Worm (Caenorhabditis elegans) whole organism, young adult: ENCODE measurements around the gene jun-1.

ENCODE experiments used
- B0261.1 ChIP-seq: sonication (generic microtip); optimal IDR thresholded peaks from 2 replicates; lab custom pipeline; 2016; ENCODE audit warnings: mild to moderate bottlenecking, missing genetic modification characterization, moderate library complexity, missing compliant biosample characterization
- C17E4.6 ChIP-seq: fragments of 200-800 bp; sonication (Bioruptor generic); IDR thresholded peaks from 2 replicates; pipeline ENCODE4 v1.3.6; 2022; ENCODE audit warnings: missing genetic modification reagents, missing genetic modification characterization, missing compliant biosample characterization
- F49E8.2 ChIP-seq: sonication (generic microtip); optimal IDR thresholded peaks from 3 replicates; lab custom pipeline; 2017; ENCODE audit warnings: missing genetic modification characterization, mild to moderate bottlenecking, missing compliant biosample characterization, antibody characterized with exemption, moderate library complexity; ENCODE audit not compliant: insufficient read depth
- F57C9.4 ChIP-seq: sonication (generic microtip); optimal IDR thresholded peaks from 2 replicates; lab custom pipeline; 2017; ENCODE audit warnings: mild to moderate bottlenecking, missing genetic modification characterization, missing compliant biosample characterization
- Y79H2A.3 ChIP-seq: fragments of 200-800 bp; sonication (Bioruptor generic); conservative IDR thresholded peaks from 2 replicates; pipeline ENCODE4 v1.3.6; 2022; ENCODE audit warnings: missing genetic modification reagents, missing genetic modification characterization, missing compliant biosample characterization
- ZK185.1 ChIP-seq: sonication (generic microtip); optimal IDR thresholded peaks from 2 replicates; lab custom pipeline; 2016; ENCODE audit warnings: mild to moderate bottlenecking, missing genetic modification characterization, missing compliant biosample characterization; ENCODE audit not compliant: poor library complexity, severe bottlenecking
- ama-1 ChIP-seq, 3 experiments: fragments of 150-350 bp in 1 of 3; sonication (generic microtip) in 2 of 3; optimal IDR thresholded peaks; 2 replicates each; lab custom pipeline; 2014 to 2018; ENCODE audit warnings: missing biosample characterization in 2 of 3, missing genetic modification characterization in 2 of 3, missing genetic modification reagents in 2 of 3
- aptf-2 ChIP-seq: fragments of 200-800 bp; sonication (Bioruptor generic); conservative IDR thresholded peaks from 2 replicates; pipeline ENCODE4 v1.3.6; 2022; ENCODE audit warnings: missing genetic modification reagents, missing genetic modification characterization, missing compliant biosample characterization
- aptf-3 ChIP-seq: fragments of 200-800 bp; sonication (Bioruptor generic); IDR thresholded peaks from 2 replicates; pipeline ENCODE4 v1.3.6; 2022; ENCODE audit warnings: missing genetic modification characterization, missing compliant biosample characterization
- athp-1 ChIP-seq: sonication (generic microtip); optimal IDR thresholded peaks from 2 replicates; lab custom pipeline; 2017; ENCODE audit warnings: mild to moderate bottlenecking, missing genetic modification characterization, missing compliant biosample characterization
- attf-5 ChIP-seq: fragments of 200-800 bp; sonication (Bioruptor generic); optimal IDR thresholded peaks from 2 replicates; lab custom pipeline; 2018; ENCODE audit warnings: mild to moderate bottlenecking, missing genetic modification characterization, missing compliant biosample characterization
- bed-1 ChIP-seq: fragments of 200-800 bp; sonication (Bioruptor generic); IDR thresholded peaks from 2 replicates; pipeline ENCODE4 v1.3.6; 2022; ENCODE audit warnings: missing genetic modification reagents, missing genetic modification characterization, missing compliant biosample characterization
- cebp-1 ChIP-seq, 2 experiments: fragments of 200-800 bp in 1 of 2; sonication (Bioruptor generic) in 1 of 2; sonication (generic microtip) in 1 of 2; IDR thresholded peaks in 1 of 2; optimal IDR thresholded peaks in 1 of 2; 2 replicates each; pipeline versions ENCODE4 v1.3.6 to Lab custom; 2017 to 2022; ENCODE audit warnings: missing compliant biosample characterization in 2 of 2, missing genetic modification characterization in 2 of 2, mild to moderate bottlenecking in 1 of 2, missing genetic modification reagents in 1 of 2, moderate library complexity in 1 of 2
- ceh-40 ChIP-seq: fragments of 200-800 bp; sonication (Bioruptor generic); IDR thresholded peaks from 2 replicates; pipeline ENCODE4 v1.3.6; 2022; ENCODE audit warnings: missing genetic modification characterization, missing compliant biosample characterization
- ceh-58 ChIP-seq: fragments of 200-800 bp; sonication (Bioruptor generic); IDR thresholded peaks from 2 replicates; pipeline ENCODE4 v1.3.6; 2022; ENCODE audit warnings: missing genetic modification characterization, missing compliant biosample characterization
- ceh-79 ChIP-seq: sonication (generic microtip); optimal IDR thresholded peaks from 2 replicates; lab custom pipeline; 2017; ENCODE audit warnings: mild to moderate bottlenecking, missing genetic modification characterization, missing compliant biosample characterization
- ceh-91 ChIP-seq: fragments of 200-800 bp; sonication (Bioruptor generic); IDR thresholded peaks from 2 replicates; pipeline ENCODE4 v1.3.6; 2022; ENCODE audit warnings: missing genetic modification reagents, missing genetic modification characterization, missing compliant biosample characterization
- dpff-1 ChIP-seq: sonication (generic microtip); optimal IDR thresholded peaks from 2 replicates; lab custom pipeline; 2017; ENCODE audit warnings: mild to moderate bottlenecking, missing genetic modification characterization, missing compliant biosample characterization
- efl-1 ChIP-seq: fragments of 150-350 bp; optimal IDR thresholded peaks from 2 replicates; lab custom pipeline; 2014; ENCODE audit warnings: missing biosample characterization, missing genetic modification reagents, missing genetic modification characterization
- egl-18 ChIP-seq: fragments of 200-800 bp; sonication (Bioruptor generic); IDR thresholded peaks from 2 replicates; pipeline ENCODE4 v1.3.6; 2022; ENCODE audit warnings: missing genetic modification reagents, missing genetic modification characterization, missing compliant biosample characterization
- him-1 ChIP-seq: sonication (generic microtip); optimal IDR thresholded peaks from 2 replicates; lab custom pipeline; 2016; ENCODE audit warnings: missing genotype, missing genetic modification reagents, missing genetic modification characterization, missing compliant biosample characterization
- hlh-12 ChIP-seq: sonication (generic microtip); optimal IDR thresholded peaks from 2 replicates; lab custom pipeline; 2016; ENCODE audit warnings: missing genetic modification characterization, missing compliant biosample characterization
- hsf-1 ChIP-seq: fragments of 200-800 bp; sonication (Bioruptor generic); IDR thresholded peaks from 2 replicates; pipeline ENCODE4 v1.3.6; 2022; ENCODE audit warnings: missing genetic modification reagents, missing genetic modification characterization, missing compliant biosample characterization
- let-607 ChIP-seq, 2 experiments: fragments of 200-800 bp in 1 of 2; sonication (Bioruptor generic) in 1 of 2; sonication (generic microtip) in 1 of 2; optimal IDR thresholded peaks; 2 replicates each; lab custom pipeline; 2016 to 2018; ENCODE audit warnings: mild to moderate bottlenecking in 2 of 2, missing compliant biosample characterization in 2 of 2, missing genetic modification characterization in 2 of 2, moderate library complexity in 2 of 2, missing genotype in 1 of 2
- lin-26 ChIP-seq: fragments of 200-800 bp; sonication (Bioruptor generic); IDR thresholded peaks from 2 replicates; pipeline ENCODE4 v1.3.6; 2022; ENCODE audit warnings: missing genetic modification reagents, missing genetic modification characterization, missing compliant biosample characterization
- lin-40 ChIP-seq: sonication (generic microtip); optimal IDR thresholded peaks from 2 replicates; lab custom pipeline; 2016; ENCODE audit warnings: missing genetic modification characterization, mild to moderate bottlenecking, missing compliant biosample characterization, missing genotype, missing genetic modification reagents
- lsy-27 ChIP-seq: sonication (generic microtip); optimal IDR thresholded peaks from 2 replicates; lab custom pipeline; 2017; ENCODE audit warnings: missing genetic modification characterization, mild to moderate bottlenecking, missing compliant biosample characterization, antibody characterized with exemption, missing genotype, borderline replicate concordance; ENCODE audit not compliant: insufficient read depth
- madf-10 ChIP-seq: sonication (generic microtip); optimal IDR thresholded peaks from 2 replicates; lab custom pipeline; 2016; ENCODE audit warnings: mild to moderate bottlenecking, missing genetic modification characterization, missing compliant biosample characterization
- mes-4 ChIP-seq: sonication (generic microtip); optimal IDR thresholded peaks from 2 replicates; lab custom pipeline; 2016; ENCODE audit warnings: missing genotype, missing genetic modification characterization, missing compliant biosample characterization
- nfya-2 ChIP-seq: fragments of 200-800 bp; sonication (Bioruptor generic); IDR thresholded peaks from 2 replicates; pipeline ENCODE4 v1.3.6; 2022; ENCODE audit warnings: missing genetic modification reagents, missing genetic modification characterization, missing compliant biosample characterization
- nfyb-1 ChIP-seq: fragments of 200-800 bp; sonication (Bioruptor generic); IDR thresholded peaks from 2 replicates; pipeline ENCODE4 v1.3.6; 2022; ENCODE audit warnings: missing genetic modification reagents, missing genetic modification characterization, missing compliant biosample characterization
- nhr-80 ChIP-seq: sonication (generic microtip); optimal IDR thresholded peaks from 2 replicates; lab custom pipeline; 2016; ENCODE audit warnings: missing genetic modification characterization, missing compliant biosample characterization
- nhr-90 ChIP-seq: sonication (generic microtip); optimal IDR thresholded peaks from 2 replicates; lab custom pipeline; 2016; ENCODE audit warnings: missing genotype, mild to moderate bottlenecking, missing genetic modification characterization, missing compliant biosample characterization
- pbrm-1 ChIP-seq: fragments of 200-800 bp; sonication (Bioruptor generic); IDR thresholded peaks from 2 replicates; pipeline ENCODE4 v1.3.6; 2022; ENCODE audit warnings: missing genetic modification reagents, missing genetic modification characterization, missing compliant biosample characterization
- pha-4 ChIP-seq: fragments of 150-350 bp; sonication (generic microtip); optimal IDR thresholded peaks from 2 replicates; lab custom pipeline; 2014; ENCODE audit warnings: missing biosample characterization, missing genetic modification reagents, missing genetic modification characterization
- rcor-1 ChIP-seq: fragments of 200-800 bp; sonication (Bioruptor generic); IDR thresholded peaks from 2 replicates; pipeline ENCODE4 v1.3.6; 2022; ENCODE audit warnings: missing genetic modification reagents, missing genetic modification characterization, missing compliant biosample characterization
- repo-1 ChIP-seq: sonication (generic microtip); optimal IDR thresholded peaks from 2 replicates; lab custom pipeline; 2017; ENCODE audit warnings: mild to moderate bottlenecking, missing genetic modification characterization, missing compliant biosample characterization
- sea-2 ChIP-seq: fragments of 200-800 bp; sonication (Bioruptor generic); IDR thresholded peaks from 2 replicates; pipeline ENCODE4 v1.3.6; 2022; ENCODE audit warnings: missing genetic modification characterization, missing compliant biosample characterization
- snpc-1.3 ChIP-seq: sonication (generic microtip); optimal IDR thresholded peaks from 2 replicates; lab custom pipeline; 2017; ENCODE audit warnings: missing genetic modification characterization, mild to moderate bottlenecking, missing compliant biosample characterization, antibody characterized with exemption, moderate library complexity, missing genotype, missing genetic modification reagents; ENCODE audit not compliant: insufficient read depth
- somi-1 ChIP-seq: fragments of 200-800 bp; sonication (Bioruptor generic); optimal IDR thresholded peaks from 2 replicates; lab custom pipeline; 2018; ENCODE audit warnings: mild to moderate bottlenecking, missing genetic modification characterization, missing compliant biosample characterization
- tbp1 ChIP-seq: fragments of 200-800 bp; sonication (Bioruptor generic); optimal IDR thresholded peaks from 2 replicates; lab custom pipeline; 2018; ENCODE audit warnings: mild to moderate bottlenecking, missing genetic modification characterization, missing compliant biosample characterization
- zfh-2 ChIP-seq: fragments of 200-800 bp; sonication (Bioruptor generic); conservative IDR thresholded peaks from 2 replicates; pipeline ENCODE4 v1.3.6; 2022; ENCODE audit warnings: missing genetic modification reagents, missing genetic modification characterization, missing compliant biosample characterization
- ztf-26 ChIP-seq: sonication (generic microtip); optimal IDR thresholded peaks from 2 replicates; lab custom pipeline; 2017; ENCODE audit warnings: missing genetic modification characterization, missing compliant biosample characterization

Gene jun-1

ce11 chrII:9139172-9139700 is 26.3 kb downstream of the jun-1 start, which contains the start of gene Y9C2UA.1:
Y9C2UA.1 (plus strand) TSS chrII:9139650.
- TF ChIP-seq lin-26 (GFP tag; lab: Robert Waterston, UW): no peak
- no peak for TF ChIP-seq pha-4 (tag; lab: Kevin White, UChicago)
- TF ChIP-seq snpc-1.3 (tag; lab: Kevin White, UChicago): no peak
- no peak for TF ChIP-seq C17E4.6 (GFP tag; lab: Robert Waterston, UW)
- TF ChIP-seq madf-10 (tag; lab: Kevin White, UChicago): no peak
- no peak for TF ChIP-seq aptf-3 (GFP tag; lab: Robert Waterston, UW)
- TF ChIP-seq somi-1 (GFP tag; lab: Kevin White, UChicago): no peak
- TF ChIP-seq B0261.1 (tag; lab: Kevin White, UChicago): no peak
- no peak for TF ChIP-seq nhr-90 (tag; lab: Kevin White, UChicago)
- TF ChIP-seq lin-40: no peak
- no peak for TF ChIP-seq ztf-26 (tag; lab: Kevin White, UChicago)
- TF ChIP-seq sea-2 (GFP tag; lab: Robert Waterston, UW): no peak
- no peak for TF ChIP-seq let-607 (tag; optimal IDR thresholded peaks at IDR 0.05; lab: Kevin White, UChicago)
- TF ChIP-seq egl-18: no peak

DNA sequence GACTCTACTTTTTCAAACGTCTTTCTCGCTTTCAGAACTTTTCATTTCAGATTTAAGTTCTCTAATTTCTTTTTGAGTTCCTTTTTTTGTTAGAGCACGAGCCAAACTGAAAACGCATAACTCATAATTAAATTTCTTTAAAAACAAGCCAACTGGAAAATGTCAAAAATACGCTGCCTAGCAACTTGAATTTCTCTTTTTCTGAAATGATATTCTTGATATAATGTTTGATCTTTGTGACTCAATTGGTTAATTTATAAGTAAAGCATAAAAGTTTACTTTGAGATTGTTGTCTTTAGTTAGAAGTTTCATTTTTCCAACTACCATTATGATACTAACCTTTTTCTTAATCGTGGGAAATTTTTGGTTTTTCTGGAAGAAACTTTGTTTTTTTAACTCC is 28.2 kb downstream of the jun-1 start:
- TF ChIP-seq Y79H2A.3 (GFP tag; lab: Robert Waterston, UW) (no peak), ceh-79 (tag; lab: Kevin White, UChicago) (no peak), dpff-1 (tag; lab: Kevin White, UChicago) (no peak), hlh-12 (no peak), nfya-2 (GFP tag; lab: Robert Waterston, UW) (no peak), cebp-1 (GFP tag; IDR thresholded peaks at IDR 0.05; lab: Robert Waterston, UW) (no peak), cebp-1 (tag; optimal IDR thresholded peaks at IDR 0.05; lab: Kevin White, UChicago) (no peak), rcor-1 (GFP tag; lab: Robert Waterston, UW) (no peak), athp-1 (no peak), F57C9.4 (no peak), F49E8.2 (tag; lab: Kevin White, UChicago) (no peak), ama-1 (optimal IDR thresholded peaks at IDR 0.05; lab: Kevin White, UChicago) (no peak), ama-1 (GFP tag; optimal IDR thresholded peaks at IDR 0.05; lab: Kevin White, UChicago) (no peak), nhr-80 (tag; lab: Kevin White, UChicago) (no peak)

- no peak for TF ChIP-seq ceh-91 (GFP tag; lab: Robert Waterston, UW)
- no peak for TF ChIP-seq nfyb-1 (GFP tag; lab: Robert Waterston, UW)
- TF ChIP-seq attf-5: no peak
- TF ChIP-seq ZK185.1 (tag; lab: Kevin White, UChicago): no peak
Observed at ce11 chrII:9143795-9144194, 30.8 kb downstream of the jun-1 start.

DNA sequence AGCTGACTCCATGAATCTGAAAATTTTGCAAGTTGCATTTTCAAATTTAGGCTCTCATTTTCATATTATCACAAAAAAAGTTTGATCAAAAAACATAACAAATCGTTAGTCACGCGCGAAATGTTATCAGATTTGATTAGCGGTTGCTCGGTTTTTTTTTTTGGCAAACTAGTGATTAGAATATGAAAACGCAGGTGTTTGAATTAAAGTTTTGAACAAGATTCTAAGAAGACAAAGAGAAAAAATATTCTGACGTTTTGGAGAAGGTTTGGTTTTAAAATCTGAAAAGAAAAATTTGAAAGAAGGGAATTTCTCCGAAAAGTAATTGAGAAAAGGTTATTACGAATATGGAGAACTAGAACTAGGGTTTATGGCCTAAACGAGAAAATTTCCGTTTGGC is 31.4 kb downstream of the jun-1 start:
- TF ChIP-seq mes-4 (tag; lab: Kevin White, UChicago): no peak
- TF ChIP-seq zfh-2 (GFP tag; lab: Robert Waterston, UW): no peak
- TF ChIP-seq ceh-40 (GFP tag; lab: Robert Waterston, UW): no peak
- no peak for TF ChIP-seq pha-4 (tag; lab: Kevin White, UChicago)
- TF ChIP-seq hsf-1: no peak
- TF ChIP-seq tbp1: no peak
- no peak for TF ChIP-seq aptf-2
- TF ChIP-seq athp-1: no peak
- TF ChIP-seq repo-1 (tag; lab: Kevin White, UChicago): no peak
- no peak for TF ChIP-seq bed-1 (GFP tag; lab: Robert Waterston, UW)
- TF ChIP-seq efl-1 (GFP tag; lab: Kevin White, UChicago): no peak
- TF ChIP-seq him-1 (tag; lab: Kevin White, UChicago): no peak
- no peak for TF ChIP-seq pbrm-1
- TF ChIP-seq ceh-58: no peak
- no peak for TF ChIP-seq dpff-1 (tag; lab: Kevin White, UChicago)
- TF ChIP-seq cebp-1 (GFP tag; IDR thresholded peaks at IDR 0.05; lab: Robert Waterston, UW): no peak
- no peak for TF ChIP-seq cebp-1 (tag; optimal IDR thresholded peaks at IDR 0.05; lab: Kevin White, UChicago)
- no peak for TF ChIP-seq lsy-27
- TF ChIP-seq nfyb-1 (GFP tag; lab: Robert Waterston, UW): no peak
